Fruit fly (Drosophila melanogaster): ENCODE measurements around the gene CG33710.

Gene CG33710

DNA sequence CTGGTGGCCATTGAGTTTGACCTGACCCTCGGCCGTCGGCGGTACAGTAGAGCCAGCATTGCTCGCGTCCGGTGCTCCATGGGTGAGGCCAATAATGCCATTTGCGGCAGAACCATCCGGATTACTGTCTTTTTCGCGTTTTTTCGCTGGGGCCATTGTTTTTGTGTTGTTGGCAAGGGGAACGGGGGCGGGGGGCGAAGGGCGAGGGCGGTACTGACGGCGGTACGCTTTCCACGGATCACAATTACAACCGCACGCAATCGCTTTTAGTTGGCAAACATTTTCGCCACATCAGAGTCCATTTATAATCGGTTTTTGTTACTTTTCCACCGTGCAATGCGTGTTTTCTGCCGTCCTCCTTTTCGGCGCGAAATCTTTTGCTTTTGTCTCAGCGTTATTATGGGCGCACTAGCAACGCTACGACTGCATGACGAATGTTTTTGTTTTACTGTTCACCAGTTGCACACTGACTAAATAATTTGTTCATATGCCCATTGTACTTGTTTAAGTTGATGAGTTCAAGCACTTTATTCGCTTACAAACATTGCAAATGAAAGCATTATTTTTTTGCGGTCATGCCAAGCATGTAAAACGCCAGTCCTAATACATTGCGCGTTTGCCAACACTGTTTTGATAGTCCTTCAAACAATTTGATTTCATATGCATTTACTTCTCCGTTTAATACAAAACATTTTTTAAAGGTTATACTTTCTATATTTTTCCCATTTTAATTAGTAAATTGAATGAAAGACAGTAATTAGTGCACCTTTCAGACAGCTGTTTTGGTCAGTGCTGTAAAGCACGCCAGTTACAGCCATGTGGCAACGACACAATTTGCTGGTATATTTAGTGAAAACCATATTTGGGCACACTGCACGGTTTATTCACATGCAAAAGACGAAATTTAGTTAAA is 29.5 kb downstream of the CG33710 start, which contains the start of gene Pfdn6 (continued):
- TF ChIP-seq Hr51 (GFP tag; optimal IDR thresholded peaks at IDR 0.05), result peak; percentile 45 to 77
- no peak for TF ChIP-seq rib (GFP tag; IDR thresholded peaks at IDR 0.05)
- no peak for TF ChIP-seq pan (optimal IDR thresholded peaks at IDR 0.05)
- TF ChIP-seq pan (GFP tag; optimal IDR thresholded peaks at IDR 0.05 in 1 of 2, IDR thresholded peaks at IDR 0.05 in 1 of 2), result peak in 1 of 2 experiments; percentile 83
- no peak for TF ChIP-seq CG2199 (GFP tag; IDR thresholded peaks at IDR 0.05)
- TF ChIP-seq CG3163 (GFP tag; optimal IDR thresholded peaks at IDR 0.05), result peak; percentile 39
- TF ChIP-seq nerfin-1 (tag; optimal IDR thresholded peaks at IDR 0.05), result peak; percentile 66
- TF ChIP-seq Hand (GFP tag; optimal IDR thresholded peaks at IDR 0.05), result no peak
- peak; percentile 90 for TF ChIP-seq CG2120 (GFP tag; optimal IDR thresholded peaks at IDR 0.05)
- peak; percentile 63 for TF ChIP-seq HHEX (GFP tag; optimal IDR thresholded peaks at IDR 0.05)
- TF ChIP-seq btn (GFP tag; optimal IDR thresholded peaks at IDR 0.05), result no peak
- TF ChIP-seq CG17802 (tag; optimal IDR thresholded peaks at IDR 0.05), result peak; percentile 68
- peak; percentile 85 for TF ChIP-seq CG7786 (GFP tag; optimal IDR thresholded peaks at IDR 0.05)
- TF ChIP-seq bab2 (GFP tag; optimal IDR thresholded peaks at IDR 0.05), result peak; percentile 67
- TF ChIP-seq pho (GFP tag; optimal IDR thresholded peaks at IDR 0.05), result peak; percentile 93
- no peak for TF ChIP-seq kni (GFP tag; optimal IDR thresholded peaks at IDR 0.05)
- TF ChIP-seq CG12104 (GFP tag; optimal IDR thresholded peaks at IDR 0.05), result peak; percentile 72
- peak; percentile 70 for TF ChIP-seq gt (GFP tag; IDR thresholded peaks at IDR 0.05)
- TF ChIP-seq B-H2 (GFP tag; optimal IDR thresholded peaks at IDR 0.05), result peak; percentile 65
- TF ChIP-seq CG3407 (GFP tag; optimal IDR thresholded peaks at IDR 0.05), result peak; percentile 53
- peak; percentile 88 for TF ChIP-seq Dip3 (GFP tag; optimal IDR thresholded peaks at IDR 0.05)
- peak; percentile 49 for TF ChIP-seq Adf1 (GFP tag; IDR thresholded peaks at IDR 0.05)
- peak; percentile 82 for TF ChIP-seq Ptx1 (GFP tag; IDR thresholded peaks at IDR 0.05)
- TF ChIP-seq kay (GFP tag; optimal IDR thresholded peaks at IDR 0.05), result peak; percentile 50
- TF ChIP-seq CG3847 (GFP tag; IDR thresholded peaks at IDR 0.05), result peak; percentile 87
- peak in 1 of 2 experiments; percentile 68 for TF ChIP-seq insv (GFP tag; optimal IDR thresholded peaks at IDR 0.05)
- TF ChIP-seq slbo (GFP tag; IDR thresholded peaks at IDR 0.05), result peak; percentile 88
- peak; percentile 74 for TF ChIP-seq emc (GFP tag; optimal IDR thresholded peaks at IDR 0.05)
- no peak for TF ChIP-seq Meics (GFP tag; optimal IDR thresholded peaks at IDR 0.05)
- peak; percentile 72 for TF ChIP-seq sna (GFP tag; IDR thresholded peaks at IDR 0.05; ENCODE audit: partially characterized antibody)
- no peak for TF ChIP-seq CG6765 (GFP tag; optimal IDR thresholded peaks at IDR 0.05)
- peak; percentile 71 for TF ChIP-seq CG4730 (GFP tag; IDR thresholded peaks at IDR 0.05)
- peak; percentile 66 for TF ChIP-seq CG9437 (GFP tag; optimal IDR thresholded peaks at IDR 0.05)
- TF ChIP-seq MBD-R2 (GFP tag; IDR thresholded peaks at IDR 0.05), result peak; percentile 73
- TF ChIP-seq CG7987 (GFP tag; optimal IDR thresholded peaks at IDR 0.05), result no peak
- TF ChIP-seq Tbp (GFP tag; optimal IDR thresholded peaks at IDR 0.05), result no peak
- TF ChIP-seq Nf-YB (GFP tag; optimal IDR thresholded peaks at IDR 0.05), result peak; percentile 33
- TF ChIP-seq CG7928 (GFP tag; optimal IDR thresholded peaks at IDR 0.05), result peak; percentile 18
- peak; percentile 22 for TF ChIP-seq CG10209 (GFP tag; optimal IDR thresholded peaks at IDR 0.05)
- TF ChIP-seq Gug (GFP tag; IDR thresholded peaks at IDR 0.05), result no peak
- TF ChIP-seq CG6654 (GFP tag; optimal IDR thresholded peaks at IDR 0.05), result no peak
- no peak for TF ChIP-seq dan (GFP tag; IDR thresholded peaks at IDR 0.05)
- TF ChIP-seq CG4360 (GFP tag; IDR thresholded peaks at IDR 0.05), result 0 out of 2 replicates have a peak, but pooled peaks have one; percentile 34
- TF ChIP-seq unpg (GFP tag; optimal IDR thresholded peaks at IDR 0.05), result peak; percentile 71
- peak; percentile 63 for TF ChIP-seq mam (GFP tag; optimal IDR thresholded peaks at IDR 0.05)
- TF ChIP-seq HLHmδ (GFP tag; optimal IDR thresholded peaks at IDR 0.05), result no peak
- TF ChIP-seq ato (GFP tag; IDR thresholded peaks at IDR 0.05; ENCODE audit: partially characterized antibody), result peak; percentile 54
- peak; percentile 79 for TF ChIP-seq CG18476 (GFP tag; optimal IDR thresholded peaks at IDR 0.05)
- no peak for TF ChIP-seq wek (GFP tag; optimal IDR thresholded peaks at IDR 0.05)

Data from whole organism, embryonic.